Fruit fly (Drosophila melanogaster): ENCODE measurements around the gene Sirup.

- peak; percentile 86 for TF ChIP-seq CG4318 (GFP tag; optimal IDR thresholded peaks at IDR 0.05)
- TF ChIP-seq CG32006 (GFP tag; optimal IDR thresholded peaks at IDR 0.05): peak; percentile 93
- no peak for TF ChIP-seq svp (GFP tag)
- peak; percentile 87 for TF ChIP-seq eg (GFP tag; IDR thresholded peaks at IDR 0.05)
- no peak for TF ChIP-seq Blimp-1 (GFP tag; optimal IDR thresholded peaks at IDR 0.05)
- TF ChIP-seq CG8632 (GFP tag; optimal IDR thresholded peaks at IDR 0.05): no peak
- TF ChIP-seq Eip93F (GFP tag; optimal IDR thresholded peaks at IDR 0.05): no peak
- TF ChIP-seq Smox (GFP tag; optimal IDR thresholded peaks at IDR 0.05): no peak
- TF ChIP-seq Hr39 (GFP tag; optimal IDR thresholded peaks at IDR 0.05): no peak
- peak in 1 of 2 experiments; percentile 84 for TF ChIP-seq salr (GFP tag; optimal IDR thresholded peaks at IDR 0.05)
- no peak for TF ChIP-seq dsx (GFP tag; optimal IDR thresholded peaks at IDR 0.05; ENCODE audit: poor library complexity, severe bottlenecking)
Measured at dm6 chr2L:7949788-7950187, 48.9 kb upstream of the Sirup start.
